Worm (Caenorhabditis elegans) whole organism, early embryonic: ENCODE measurements around the gene trx-3.

Experiments
- B0310.2 ChIP-seq: sonication (generic microtip); optimal IDR thresholded peaks from 2 replicates; lab custom pipeline; 2016; ENCODE audit warnings: mild to moderate bottlenecking, missing genetic modification characterization, missing compliant biosample characterization
- ama-1 ChIP-seq: fragments of 150-350 bp; optimal IDR thresholded peaks from 2 replicates; lab custom pipeline; 2014
- ceh-13 ChIP-seq: fragments of 200-800 bp; sonication (Bioruptor generic); optimal IDR thresholded peaks from 2 replicates; lab custom pipeline; 2018; ENCODE audit warnings: mild to moderate bottlenecking, missing genetic modification characterization, missing compliant biosample characterization
- hmbx-1 ChIP-seq: sonication (generic microtip); optimal IDR thresholded peaks from 2 replicates; lab custom pipeline; 2016; ENCODE audit warnings: mild to moderate bottlenecking, missing genetic modification characterization, missing compliant biosample characterization
- pes-1 ChIP-seq: fragments of 200-800 bp; sonication (Bioruptor generic); IDR thresholded peaks from 2 replicates; pipeline ENCODE4 v1.3.6; 2022; ENCODE audit warnings: missing genetic modification reagents, missing genetic modification characterization, missing compliant biosample characterization
- sea-1 ChIP-seq: fragments of 200-800 bp; sonication (Bioruptor generic); conservative IDR thresholded peaks from 2 replicates; pipeline ENCODE4 v1.3.6; 2022; ENCODE audit warnings: missing genetic modification characterization, missing compliant biosample characterization

- TF ChIP-seq pes-1 (GFP tag; lab: Robert Waterston, UW) (no peak), hmbx-1 (tag; lab: Kevin White, UChicago) (no peak), ceh-13 (no peak), ama-1 (lab: Kevin White, UChicago) (no peak), sea-1 (GFP tag; lab: Robert Waterston, UW) (no peak), B0310.2 (tag; lab: Kevin White, UChicago) (no peak)
These were observed 24.5 kb downstream of the trx-3 start, which contains the start of the genes rfth-1 and ZK180.8 for ce11 chrIV:4511259-4511890.
